Fruit fly (Drosophila melanogaster) whole organism, embryonic: ENCODE measurements around the gene CG7530.

Experiments used
- Adf1 ChIP-seq: fragments of 200-800 bp; sonication (Bioruptor generic); IDR thresholded peaks from 2 replicates; pipeline ENCODE4 v1.3.6; 2022; ENCODE audit warnings: missing biosample characterization, missing genetic modification characterization
- Bgb ChIP-seq: fragments of 200-800 bp; sonication (Bioruptor generic); IDR thresholded peaks from 2 replicates; pipeline ENCODE4 v1.3.6; 2022; ENCODE audit warnings: missing biosample characterization, missing genetic modification characterization; ENCODE audit not compliant: partially characterized antibody
- BtbVII ChIP-seq: fragments of 200-800 bp; sonication (Bioruptor generic); optimal IDR thresholded peaks from 3 replicates; lab custom pipeline; 2017; ENCODE audit warnings: missing biosample characterization, mild to moderate bottlenecking, missing genetic modification characterization
- CG10267 ChIP-seq: fragments of 200-800 bp; sonication (Bioruptor generic); optimal IDR thresholded peaks from 2 replicates; lab custom pipeline; 2018; ENCODE audit warnings: missing biosample characterization, mild to moderate bottlenecking, missing genetic modification characterization, moderate library complexity
- CG10274 ChIP-seq: fragments of 200-800 bp; sonication (Bioruptor generic); optimal IDR thresholded peaks from 3 replicates; lab custom pipeline; 2017; ENCODE audit warnings: missing biosample characterization, mild to moderate bottlenecking, missing genetic modification characterization
- CG11093 ChIP-seq: fragments of 200-800 bp; sonication (Bioruptor generic); IDR thresholded peaks from 3 replicates; pipeline ENCODE4 v1.3.6; 2022; ENCODE audit warnings: missing biosample characterization, missing genetic modification characterization
- CG12391 ChIP-seq: fragments of 200-800 bp; sonication (Bioruptor generic); optimal IDR thresholded peaks from 3 replicates; lab custom pipeline; 2018; ENCODE audit warnings: missing biosample characterization, mild to moderate bottlenecking, missing genetic modification characterization, moderate library complexity
- CG12659 ChIP-seq: fragments of 200-800 bp; sonication (Bioruptor generic); optimal IDR thresholded peaks from 3 replicates; lab custom pipeline; 2017; ENCODE audit warnings: mild to moderate bottlenecking, missing biosample characterization, missing genetic modification reagents, missing genetic modification characterization
- CG12769 ChIP-seq: fragments of 200-800 bp; sonication (Bioruptor generic); optimal IDR thresholded peaks from 2 replicates; lab custom pipeline; 2019; ENCODE audit warnings: missing biosample characterization, mild to moderate bottlenecking, missing genetic modification characterization, moderate library complexity
- CG13624 ChIP-seq: fragments of 200-800 bp; sonication (Bioruptor generic); optimal IDR thresholded peaks from 2 replicates; lab custom pipeline; 2016; ENCODE audit warnings: missing biosample characterization, missing genetic modification characterization
- CG14014 ChIP-seq: fragments of 200-800 bp; sonication (Bioruptor generic); IDR thresholded peaks from 2 replicates; pipeline ENCODE4 v1.3.6; 2022; ENCODE audit warnings: missing biosample characterization, missing genetic modification characterization
- CG15011 ChIP-seq: fragments of 200-800 bp; sonication (Bioruptor generic); optimal IDR thresholded peaks from 3 replicates; lab custom pipeline; 2018; ENCODE audit warnings: missing biosample characterization, mild to moderate bottlenecking, missing genetic modification characterization
- CG17361 ChIP-seq: fragments of 200-800 bp; sonication (Bioruptor generic); IDR thresholded peaks from 3 replicates; pipeline ENCODE4 v1.3.6; 2022; ENCODE audit warnings: missing biosample characterization, missing genetic modification characterization
- CG2120 ChIP-seq: fragments of 200-800 bp; sonication (Bioruptor generic); optimal IDR thresholded peaks from 3 replicates; lab custom pipeline; 2016; ENCODE audit warnings: missing biosample characterization, missing genetic modification characterization
- CG2889 ChIP-seq: fragments of 200-800 bp; sonication (Bioruptor generic); IDR thresholded peaks from 3 replicates; pipeline ENCODE4 v1.3.6; 2022; ENCODE audit warnings: missing biosample characterization, missing genetic modification characterization
- CG3281 ChIP-seq: fragments of 200-800 bp; sonication (Bioruptor generic); optimal IDR thresholded peaks from 3 replicates; lab custom pipeline; 2017; ENCODE audit warnings: missing biosample characterization, mild to moderate bottlenecking, missing genetic modification characterization
- CG3995 ChIP-seq: fragments of 200-800 bp; sonication (Bioruptor generic); optimal IDR thresholded peaks from 3 replicates; lab custom pipeline; 2016; ENCODE audit warnings: missing biosample characterization, missing genetic modification characterization
- CG4707 ChIP-seq: fragments of 200-800 bp; sonication (Bioruptor generic); optimal IDR thresholded peaks from 2 replicates; lab custom pipeline; 2018; ENCODE audit warnings: missing biosample characterization, mild to moderate bottlenecking, missing genetic modification characterization, moderate library complexity
- CG6272 ChIP-seq: fragments of 200-800 bp; sonication (Bioruptor generic); IDR thresholded peaks from 2 replicates; pipeline ENCODE4 v1.3.6; 2022; ENCODE audit warnings: missing biosample characterization, missing genetic modification characterization
- CG6791 ChIP-seq: fragments of 200-800 bp; sonication (Bioruptor generic); IDR thresholded peaks from 3 replicates; pipeline ENCODE4 v1.3.6; 2022; ENCODE audit warnings: missing biosample characterization, missing genetic modification characterization; ENCODE audit not compliant: partially characterized antibody
- CG7372 ChIP-seq: fragments of 200-800 bp; sonication (Bioruptor generic); IDR thresholded peaks from 2 replicates; pipeline ENCODE4 v1.3.6; 2022; ENCODE audit warnings: missing biosample characterization, missing genetic modification characterization
- CG7556 ChIP-seq: fragments of 200-800 bp; sonication (Bioruptor generic); optimal IDR thresholded peaks from 2 replicates; lab custom pipeline; 2017; ENCODE audit warnings: missing biosample characterization, mild to moderate bottlenecking, missing genetic modification characterization
- CG8944 ChIP-seq: fragments of 200-800 bp; sonication (Bioruptor generic); optimal IDR thresholded peaks from 3 replicates; lab custom pipeline; 2016; ENCODE audit warnings: missing biosample characterization, missing genetic modification characterization
- CHES-1-like ChIP-seq: fragments of 200-800 bp; sonication (Bioruptor generic); optimal IDR thresholded peaks from 2 replicates; lab custom pipeline; 2016; ENCODE audit warnings: missing biosample characterization, missing genetic modification characterization
- H2.0 ChIP-seq: fragments of 200-800 bp; sonication (Bioruptor generic); IDR thresholded peaks from 2 replicates; pipeline ENCODE4 v1.3.6; 2022; ENCODE audit warnings: missing biosample characterization, missing genetic modification characterization
- HLH4C ChIP-seq: fragments of 200-800 bp; sonication (Bioruptor generic); IDR thresholded peaks from 3 replicates; pipeline ENCODE4 v1.3.6; 2022; ENCODE audit warnings: missing biosample characterization, missing genetic modification characterization; ENCODE audit not compliant: partially characterized antibody
- NFAT ChIP-seq: fragments of 200-800 bp; sonication (Bioruptor generic); IDR thresholded peaks from 2 replicates; pipeline ENCODE4 v1.3.6; 2022; ENCODE audit warnings: missing biosample characterization, missing genetic modification characterization
- NfI ChIP-seq: fragments of 200-800 bp; sonication (Bioruptor generic); optimal IDR thresholded peaks from 3 replicates; lab custom pipeline; 2018; ENCODE audit warnings: missing biosample characterization, mild to moderate bottlenecking, missing genetic modification characterization, moderate library complexity
- Rfx ChIP-seq: fragments of 200-800 bp; sonication (Bioruptor generic); IDR thresholded peaks from 2 replicates; pipeline ENCODE4 v1.3.6; 2022; ENCODE audit warnings: missing biosample characterization, missing genetic modification characterization
- Sox100B ChIP-seq: fragments of 200-800 bp; sonication (Bioruptor generic); optimal IDR thresholded peaks from 3 replicates; lab custom pipeline; 2018; ENCODE audit warnings: missing biosample characterization, mild to moderate bottlenecking, missing genetic modification characterization
- ab ChIP-seq: fragments of 200-800 bp; sonication (Bioruptor generic); optimal IDR thresholded peaks from 2 replicates; lab custom pipeline; 2016; ENCODE audit warnings: missing biosample characterization, missing genetic modification characterization
- amos ChIP-seq: fragments of 200-800 bp; sonication (Bioruptor generic); IDR thresholded peaks from 2 replicates; pipeline ENCODE4 v1.3.6; 2022; ENCODE audit warnings: missing biosample characterization, missing genetic modification characterization; ENCODE audit not compliant: partially characterized antibody
- ara ChIP-seq: fragments of 200-800 bp; sonication (Bioruptor generic); IDR thresholded peaks from 2 replicates; pipeline ENCODE4 v1.3.6; 2022; ENCODE audit warnings: missing biosample characterization, missing genetic modification characterization
- croc ChIP-seq: fragments of 200-800 bp; sonication (Bioruptor generic); conservative IDR thresholded peaks from 3 replicates; pipeline ENCODE4 v1.3.6; 2022; ENCODE audit warnings: missing biosample characterization, missing genetic modification characterization
- ewg ChIP-seq: fragments of 200-800 bp; sonication (Bioruptor generic); optimal IDR thresholded peaks from 3 replicates; lab custom pipeline; 2017; ENCODE audit warnings: mild to moderate bottlenecking, missing biosample characterization, missing genetic modification reagents, missing genetic modification characterization
- gsb-n ChIP-seq: fragments of 200-800 bp; sonication (Bioruptor generic); optimal IDR thresholded peaks from 3 replicates; lab custom pipeline; 2018; ENCODE audit warnings: missing biosample characterization, mild to moderate bottlenecking, missing genetic modification characterization
- hkb ChIP-seq, 2 experiments: fragments of 200-800 bp in 1 of 2; fragments of >200 bp in 1 of 2; sonication (Bioruptor generic) in 1 of 2; IDR thresholded peaks in 1 of 2; optimal IDR thresholded peaks in 1 of 2; 2 replicates each; pipeline versions ENCODE4 v1.3.6 to Lab custom; 2017 to 2022; ENCODE audit warnings: missing biosample characterization in 1 of 2, missing genetic modification characterization in 1 of 2
- knrl ChIP-seq: fragments of 200-800 bp; sonication (Bioruptor generic); IDR thresholded peaks from 3 replicates; pipeline ENCODE4 v1.3.6; 2022; ENCODE audit warnings: missing biosample characterization, missing genetic modification characterization; ENCODE audit not compliant: partially characterized antibody
- lab ChIP-seq: fragments of 200-800 bp; sonication (Bioruptor generic); optimal IDR thresholded peaks from 3 replicates; lab custom pipeline; 2017; ENCODE audit warnings: missing biosample characterization, missing genetic modification characterization, mild to moderate bottlenecking, moderate library complexity, missing genetic modification reagents
- lmd ChIP-seq: fragments of 200-800 bp; sonication (Bioruptor generic); IDR thresholded peaks from 2 replicates; pipeline ENCODE4 v1.3.6; 2022; ENCODE audit warnings: missing biosample characterization, missing genetic modification characterization
- pfk ChIP-seq: fragments of 200-800 bp; sonication (Bioruptor generic); optimal IDR thresholded peaks from 2 replicates; lab custom pipeline; 2018; ENCODE audit warnings: missing biosample characterization, mild to moderate bottlenecking, missing genetic modification characterization, moderate library complexity
- pros ChIP-seq: fragments of 200-800 bp; sonication (Bioruptor generic); optimal IDR thresholded peaks from 3 replicates; lab custom pipeline; 2019; ENCODE audit warnings: missing biosample characterization, mild to moderate bottlenecking, missing genetic modification characterization, moderate library complexity
- pzg ChIP-seq: fragments of 200-800 bp; sonication (Bioruptor generic); optimal IDR thresholded peaks from 3 replicates; lab custom pipeline; 2018; ENCODE audit warnings: missing biosample characterization, mild to moderate bottlenecking, missing genetic modification characterization, moderate library complexity
- sob ChIP-seq: fragments of 200-800 bp; sonication (Bioruptor generic); IDR thresholded peaks from 2 replicates; pipeline ENCODE4 v1.3.6; 2022; ENCODE audit warnings: missing biosample characterization, missing genetic modification characterization
- stwl ChIP-seq: fragments of 200-800 bp; sonication (Bioruptor generic); optimal IDR thresholded peaks from 3 replicates; lab custom pipeline; 2018; ENCODE audit warnings: missing biosample characterization, mild to moderate bottlenecking, missing genetic modification characterization, moderate library complexity
- wek ChIP-seq: fragments of 200-800 bp; sonication (Bioruptor generic); optimal IDR thresholded peaks from 3 replicates; lab custom pipeline; 2018; ENCODE audit warnings: missing biosample characterization, mild to moderate bottlenecking, missing genetic modification characterization, moderate library complexity
- zen ChIP-seq: fragments of 200-800 bp; sonication (Bioruptor generic); optimal IDR thresholded peaks from 3 replicates; lab custom pipeline; 2018; ENCODE audit warnings: missing biosample characterization, mild to moderate bottlenecking, missing genetic modification characterization, moderate library complexity
- zfh2 ChIP-seq: fragments of 200-800 bp; sonication (Bioruptor generic); optimal IDR thresholded peaks from 2 replicates; lab custom pipeline; 2016; ENCODE audit warnings: missing biosample characterization, missing genetic modification characterization

The CG7530 gene

DNA sequence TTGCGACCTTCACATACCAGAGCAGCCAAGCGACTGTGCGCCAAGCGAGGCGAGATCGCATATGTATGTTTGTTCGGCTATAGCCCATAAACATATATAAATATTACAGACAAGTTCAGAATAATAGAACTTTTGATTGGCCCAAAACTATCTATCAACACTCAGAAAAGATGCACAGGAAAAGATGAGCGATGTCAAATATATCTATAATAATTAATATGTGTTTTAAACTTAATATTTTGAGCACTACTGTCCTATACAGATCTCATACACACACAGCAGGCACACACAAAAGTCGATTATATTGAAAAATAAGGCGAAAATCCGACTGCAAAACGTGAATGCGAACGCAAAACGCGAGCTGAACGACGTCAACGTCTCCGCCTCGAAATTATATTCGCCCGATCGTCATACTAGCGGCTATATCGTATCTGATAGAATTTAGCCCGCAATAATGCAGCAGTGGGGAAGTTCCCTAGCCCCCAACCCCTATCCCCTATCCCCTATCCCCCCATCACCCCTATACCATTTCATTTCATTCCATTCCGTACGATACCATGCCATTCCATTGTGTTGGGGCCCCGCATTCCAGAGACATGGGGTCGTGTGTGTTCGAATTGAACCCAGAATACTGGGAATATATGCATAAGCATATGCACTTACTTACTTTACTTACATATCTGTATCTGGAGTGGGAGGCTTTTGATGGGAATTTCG lies 19.7 kb downstream of the CG7530 start:
- TF ChIP-seq Bgb (GFP tag; lab: Robert Waterston, UW) (no peak), ab (GFP tag; lab: Kevin White, UChicago) (no peak), gsb-n (tag; lab: Kevin White, UChicago) (no peak), ara (GFP tag; lab: Robert Waterston, UW) (no peak), pzg (GFP tag; lab: Kevin White, UChicago) (no peak), BtbVII (GFP tag; lab: Kevin White, UChicago) (no peak), pros (GFP tag; lab: Kevin White, UChicago) (no peak), sob (GFP tag; lab: Robert Waterston, UW) (peak; percentile 22; the same call in 1 of the 2 replicates), Sox100B (GFP tag; lab: Kevin White, UChicago) (no peak), wek (GFP tag; lab: Kevin White, UChicago) (no peak), CG11093 (GFP tag; lab: Robert Waterston, UW) (no peak), CG15011 (peak; percentile 28), CG3995 (GFP tag; lab: Kevin White, UChicago) (no peak), CG3281 (GFP tag; lab: Kevin White, UChicago) (peak; percentile 54), NfI (no peak), HLH4C (GFP tag; lab: Robert Waterston, UW) (no peak), CG17361 (peak; percentile 24; the same call in 1 of the 3 replicates), zen (tag; lab: Kevin White, UChicago) (no peak), lab (GFP tag; lab: Kevin White, UChicago) (peak; percentile 46), CHES-1-like (GFP tag; lab: Kevin White, UChicago) (no peak), CG14014 (GFP tag; lab: Robert Waterston, UW) (peak; percentile 46; the same call in 1 of the 2 replicates), ewg (GFP tag; lab: Kevin White, UChicago) (no peak), CG13624 (GFP tag; lab: Kevin White, UChicago) (no peak), lmd (GFP tag; lab: Robert Waterston, UW) (peak; percentile 31; the same call in 1 of the 2 replicates), amos (no peak), stwl (tag; lab: Kevin White, UChicago) (no peak), CG12769 (tag; lab: Kevin White, UChicago) (peak; percentile 62), Adf1 (GFP tag; lab: Robert Waterston, UW) (peak; percentile 17; the same call in 1 of the 2 replicates), zfh2 (no peak), pfk (GFP tag; lab: Kevin White, UChicago) (peak; percentile 56), CG6272 (GFP tag; lab: Robert Waterston, UW) (no peak), hkb (optimal IDR thresholded peaks at IDR 0.05; lab: Kevin White, UChicago) (no peak), hkb (GFP tag; IDR thresholded peaks at IDR 0.05; lab: Robert Waterston, UW) (peak; percentile 34; the same call in 1 of the 2 replicates), croc (GFP tag; lab: Robert Waterston, UW) (no peak), NFAT (no peak), Rfx (GFP tag; lab: Robert Waterston, UW) (peak; percentile 72), CG12659 (GFP tag; lab: Kevin White, UChicago) (peak; percentile 27), CG2889 (GFP tag; lab: Robert Waterston, UW) (no peak), CG10274 (GFP tag; lab: Kevin White, UChicago) (no peak), CG6791 (no peak), CG10267 (no peak), CG4707 (GFP tag; lab: Kevin White, UChicago) (no peak), CG8944 (GFP tag; lab: Kevin White, UChicago) (no peak), CG12391 (tag; lab: Kevin White, UChicago) (peak; percentile 31), CG7372 (GFP tag; lab: Robert Waterston, UW) (no peak), CG7556 (GFP tag; lab: Kevin White, UChicago) (peak; percentile 16), CG2120 (peak; percentile 19), H2.0 (no peak), knrl (GFP tag; lab: Robert Waterston, UW) (no peak)
